Fruit fly (Drosophila melanogaster) whole organism: ENCODE measurements around the gene Paip2.

Source experiments
- CG8478 ChIP-seq: fragments of >200 bp; optimal IDR thresholded peaks from 2 replicates; lab custom pipeline; 2018; ENCODE audit warnings: inconsistent platforms
- Dll ChIP-seq: fragments of >200 bp; optimal IDR thresholded peaks from 2 replicates; lab custom pipeline; 2017
- EcR ChIP-seq, 2 experiments: fragments of >200 bp; optimal IDR thresholded peaks; 2 replicates each; lab custom pipeline; 2017; ENCODE audit warnings: missing biosample characterization in 2 of 2, missing genetic modification characterization in 2 of 2, missing genetic modification reagents in 2 of 2
- pan ChIP-seq: fragments of >200 bp; optimal IDR thresholded peaks from 2 replicates; lab custom pipeline; 2017
- psq ChIP-seq: fragments of >200 bp; optimal IDR thresholded peaks from 2 replicates; lab custom pipeline; 2017
- usp ChIP-seq: fragments of >200 bp; optimal IDR thresholded peaks from 2 replicates; lab custom pipeline; 2017; ENCODE audit warnings: missing biosample characterization, missing genetic modification characterization, mixed read lengths

DNA sequence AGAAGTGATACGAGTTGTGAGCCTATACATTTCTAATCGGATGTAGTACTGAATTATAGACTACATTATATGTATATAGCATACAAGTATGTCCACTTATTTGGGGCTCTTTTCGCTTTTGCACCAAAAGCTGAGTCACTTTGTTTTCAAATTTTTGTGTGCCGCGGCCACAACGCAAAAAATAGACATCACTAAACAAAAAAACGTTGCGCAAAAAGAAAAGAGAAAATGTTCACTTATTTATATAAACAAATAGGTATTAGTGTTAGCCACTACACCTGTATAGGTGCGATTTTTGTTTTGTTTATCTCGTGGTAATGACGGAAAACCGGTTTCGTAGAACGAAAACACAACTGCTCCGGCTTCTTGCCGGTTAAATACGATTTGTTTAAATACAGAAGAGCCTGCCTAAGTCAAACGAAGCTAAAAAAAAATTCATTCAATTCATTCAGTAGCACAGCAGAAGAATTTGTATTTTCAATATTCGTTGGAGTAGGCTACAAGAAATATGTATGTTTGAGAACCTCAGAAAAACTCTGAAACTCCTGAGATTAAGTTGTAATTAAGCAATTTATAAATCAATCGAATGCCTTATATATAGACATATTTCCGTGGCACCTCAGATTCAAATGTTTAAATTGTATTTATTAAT is 2.5 kb downstream of the Paip2 start:
- TF ChIP-seq CG8478 = no peak
- TF ChIP-seq usp (GFP tag; lab: Kevin White, UChicago) = no peak
- TF ChIP-seq EcR (GFP tag; optimal IDR thresholded peaks at IDR 0.05; lab: Kevin White, UChicago) = no peak
- no peak for TF ChIP-seq Dll (lab: Kevin White, UChicago)
- no peak for TF ChIP-seq psq (lab: Kevin White, UChicago)
- TF ChIP-seq pan (lab: Kevin White, UChicago) = peak; percentile 14
